Worm (Caenorhabditis elegans) whole organism, L2 larva: ENCODE results near the gene F40G12.6.

Source experiments
- ama-1 ChIP-seq: fragments of 150-350 bp; optimal IDR thresholded peaks from 2 replicates; lab custom pipeline; 2018; ENCODE audit warnings: inconsistent platforms
- lin-11 ChIP-seq: fragments of 150-350 bp; sonication (generic microtip); optimal IDR thresholded peaks from 2 replicates; lab custom pipeline; 2014; ENCODE audit warnings: missing biosample characterization, missing genetic modification characterization, inconsistent platforms, mixed read lengths
- lin-13 ChIP-seq: fragments of 150-350 bp; optimal IDR thresholded peaks from 2 replicates; lab custom pipeline; 2014; ENCODE audit warnings: missing biosample characterization, missing genetic modification reagents, missing genetic modification characterization
- lin-39 ChIP-seq: fragments of 150-350 bp; optimal IDR thresholded peaks from 2 replicates; lab custom pipeline; 2014; ENCODE audit warnings: missing biosample characterization, missing genetic modification reagents, missing genetic modification characterization
- mab-5 ChIP-seq: fragments of 150-350 bp; optimal IDR thresholded peaks from 2 replicates; lab custom pipeline; 2014; ENCODE audit warnings: missing biosample characterization, missing genetic modification characterization
- nhr-10 ChIP-seq: sonication (generic microtip); optimal IDR thresholded peaks from 2 replicates; lab custom pipeline; 2017; ENCODE audit warnings: missing biosample characterization, missing genetic modification characterization
- skn-1 ChIP-seq: sonication (generic microtip); optimal IDR thresholded peaks from 2 replicates; lab custom pipeline; 2017; ENCODE audit warnings: missing biosample characterization, missing genetic modification characterization
- ztf-11 ChIP-seq: sonication (generic microtip); optimal IDR thresholded peaks from 2 replicates; lab custom pipeline; 2017; ENCODE audit warnings: missing biosample characterization, missing genetic modification characterization

ce11 chrV:14252025-14252424 is 20.9 kb downstream of the F40G12.6 start, which contains the start of gene K02E11.5:
- TF ChIP-seq ama-1 (lab: Kevin White, UChicago) (no peak), lin-39 (tag; lab: Kevin White, UChicago) (no peak), skn-1 (tag; lab: Kevin White, UChicago) (no peak), mab-5 (tag; lab: Kevin White, UChicago) (no peak), lin-13 (no peak), lin-11 (no peak), nhr-10 (tag; lab: Kevin White, UChicago) (no peak), ztf-11 (tag; lab: Kevin White, UChicago) (no peak)
